Fruit fly (Drosophila melanogaster): ENCODE results near the gene Asciz.

Gene Asciz

dm6 chr3L:3192333-3192894, 26.4 kb upstream of the Asciz start, which contains the start of gene CG14965 (continued):
- no peak for TF ChIP-seq Xbp1 (GFP tag; optimal IDR thresholded peaks at IDR 0.05)
- no peak for TF ChIP-seq CG2120 (GFP tag; optimal IDR thresholded peaks at IDR 0.05)
- TF ChIP-seq CG13123 (GFP tag; optimal IDR thresholded peaks at IDR 0.05) = no peak
- no peak for TF ChIP-seq dati (GFP tag; IDR thresholded peaks at IDR 0.05)
- TF ChIP-seq CG17361 (GFP tag; IDR thresholded peaks at IDR 0.05) = no peak
- no peak for TF ChIP-seq btn (GFP tag; optimal IDR thresholded peaks at IDR 0.05)
- no peak for TF ChIP-seq cg (GFP tag; optimal IDR thresholded peaks at IDR 0.05)
- no peak for TF ChIP-seq tap (tag; optimal IDR thresholded peaks at IDR 0.05)
- no peak for TF ChIP-seq Dad (GFP tag; optimal IDR thresholded peaks at IDR 0.05)
- no peak for TF ChIP-seq ash1 (GFP tag; optimal IDR thresholded peaks at IDR 0.05)
- TF ChIP-seq fd96Cb (tag; optimal IDR thresholded peaks at IDR 0.05) = no peak
- peak; percentile 75 for TF ChIP-seq ato (GFP tag; IDR thresholded peaks at IDR 0.05; ENCODE audit: partially characterized antibody)
- TF ChIP-seq CoRest (tag; optimal IDR thresholded peaks at IDR 0.05) = no peak
- TF ChIP-seq bcd (GFP tag; optimal IDR thresholded peaks at IDR 0.05) = no peak
- no peak for TF ChIP-seq CG3847 (GFP tag; IDR thresholded peaks at IDR 0.05)
- no peak for TF ChIP-seq CG33213 (GFP tag; optimal IDR thresholded peaks at IDR 0.05)
- peak; percentile 97 for TF ChIP-seq Dll (GFP tag; IDR thresholded peaks at IDR 0.05; ENCODE audit: partially characterized antibody)
- no peak for TF ChIP-seq pita (GFP tag; optimal IDR thresholded peaks at IDR 0.05)
- no peak for TF ChIP-seq slp2 (GFP tag; optimal IDR thresholded peaks at IDR 0.05)
- no peak for TF ChIP-seq CG31365 (tag; optimal IDR thresholded peaks at IDR 0.05)
- no peak for TF ChIP-seq Meics (GFP tag; optimal IDR thresholded peaks at IDR 0.05)
- no peak for TF ChIP-seq CG4820 (GFP tag; optimal IDR thresholded peaks at IDR 0.05)
- TF ChIP-seq Hmr (GFP tag; optimal IDR thresholded peaks at IDR 0.05) = no peak
- no peak for TF ChIP-seq odd (GFP tag; optimal IDR thresholded peaks at IDR 0.05)
- no peak for TF ChIP-seq sd (tag; optimal IDR thresholded peaks at IDR 0.05)
- TF ChIP-seq HLH4C (GFP tag; IDR thresholded peaks at IDR 0.05; ENCODE audit: partially characterized antibody) = peak; percentile 91
- no peak for TF ChIP-seq org-1 (GFP tag; optimal IDR thresholded peaks at IDR 0.05)
- TF ChIP-seq CG15479 (GFP tag; optimal IDR thresholded peaks at IDR 0.05) = peak; percentile 79
- no peak for TF ChIP-seq ind (GFP tag; optimal IDR thresholded peaks at IDR 0.05)
- TF ChIP-seq klu (GFP tag; IDR thresholded peaks at IDR 0.05) = no peak
- TF ChIP-seq CG4282 (GFP tag; optimal IDR thresholded peaks at IDR 0.05) = no peak
- no peak for TF ChIP-seq emc (GFP tag; optimal IDR thresholded peaks at IDR 0.05)
- TF ChIP-seq H15 (GFP tag; IDR thresholded peaks at IDR 0.05) = no peak
- no peak for TF ChIP-seq hth (optimal IDR thresholded peaks at IDR 0.05)
- TF ChIP-seq Pdp1 (GFP tag; optimal IDR thresholded peaks at IDR 0.05) = no peak
- TF ChIP-seq luna (GFP tag; optimal IDR thresholded peaks at IDR 0.05) = no peak
- no peak for TF ChIP-seq CG6254 (GFP tag; optimal IDR thresholded peaks at IDR 0.05)
- TF ChIP-seq Atf-2 (GFP tag; optimal IDR thresholded peaks at IDR 0.05) = no peak
- no peak for TF ChIP-seq slou (GFP tag; optimal IDR thresholded peaks at IDR 0.05)
- TF ChIP-seq CG7271 (tag; optimal IDR thresholded peaks at IDR 0.05) = no peak
- no peak for TF ChIP-seq ase (GFP tag; IDR thresholded peaks at IDR 0.05)
- TF ChIP-seq Neu2 (GFP tag; optimal IDR thresholded peaks at IDR 0.05; ENCODE audit: borderline replicate concordance) = no peak
- TF ChIP-seq Doc3 (GFP tag; IDR thresholded peaks at IDR 0.05; ENCODE audit: partially characterized antibody) = peak; percentile 90
- TF ChIP-seq Hsf (GFP tag; optimal IDR thresholded peaks at IDR 0.05) = no peak
- TF ChIP-seq schlank (tag; optimal IDR thresholded peaks at IDR 0.05) = no peak
- peak; percentile 81 for TF ChIP-seq Dp (GFP tag; optimal IDR thresholded peaks at IDR 0.05)
- no peak for TF ChIP-seq Antp (GFP tag; optimal IDR thresholded peaks at IDR 0.05)
- no peak for TF ChIP-seq chn (GFP tag; optimal IDR thresholded peaks at IDR 0.05)
- no peak for TF ChIP-seq CG6813 (GFP tag; optimal IDR thresholded peaks at IDR 0.05)
- no peak for TF ChIP-seq CG2889 (GFP tag; IDR thresholded peaks at IDR 0.05)
- no peak for TF ChIP-seq Drgx (GFP tag; IDR thresholded peaks at IDR 0.05)
